Worm (Caenorhabditis elegans) whole organism, young adult: ENCODE measurements around the gene srt-20.
"Not testable (repeated sequence)": the region's sequence is repeated elsewhere in the genome, so short reads cannot be mapped to it uniquely, and the experiment has no call there.

Experiments used
- F49E8.2 ChIP-seq: sonication (generic microtip); optimal IDR thresholded peaks from 3 replicates; lab custom pipeline; 2017; ENCODE audit warnings: missing genetic modification characterization, mild to moderate bottlenecking, missing compliant biosample characterization, antibody characterized with exemption, moderate library complexity; ENCODE audit not compliant: insufficient read depth
- T07F8.4 ChIP-seq: sonication (generic microtip); optimal IDR thresholded peaks from 2 replicates; lab custom pipeline; 2016; ENCODE audit warnings: mild to moderate bottlenecking, missing genetic modification characterization, moderate library complexity, missing compliant biosample characterization
- Y67H2A.10 ChIP-seq: fragments of 200-800 bp; sonication (Bioruptor generic); conservative IDR thresholded peaks from 2 replicates; pipeline ENCODE4 v1.3.6; 2022; ENCODE audit warnings: missing genetic modification reagents, missing genetic modification characterization, missing compliant biosample characterization
- ZK185.1 ChIP-seq: sonication (generic microtip); optimal IDR thresholded peaks from 2 replicates; lab custom pipeline; 2016; ENCODE audit warnings: mild to moderate bottlenecking, missing genetic modification characterization, missing compliant biosample characterization; ENCODE audit not compliant: poor library complexity, severe bottlenecking
- ama-1 ChIP-seq, 3 experiments: fragments of 150-350 bp in 1 of 3; sonication (generic microtip) in 2 of 3; optimal IDR thresholded peaks; 2 replicates each; lab custom pipeline; 2014 to 2018; ENCODE audit warnings: missing biosample characterization in 2 of 3, missing genetic modification characterization in 2 of 3, missing genetic modification reagents in 2 of 3
- ceh-58 ChIP-seq: fragments of 200-800 bp; sonication (Bioruptor generic); IDR thresholded peaks from 2 replicates; pipeline ENCODE4 v1.3.6; 2022; ENCODE audit warnings: missing genetic modification characterization, missing compliant biosample characterization
- ceh-79 ChIP-seq: sonication (generic microtip); optimal IDR thresholded peaks from 2 replicates; lab custom pipeline; 2017; ENCODE audit warnings: mild to moderate bottlenecking, missing genetic modification characterization, missing compliant biosample characterization
- him-1 ChIP-seq: sonication (generic microtip); optimal IDR thresholded peaks from 2 replicates; lab custom pipeline; 2016; ENCODE audit warnings: missing genotype, missing genetic modification reagents, missing genetic modification characterization, missing compliant biosample characterization
- lsl-1 ChIP-seq: fragments of 200-800 bp; sonication (Bioruptor generic); optimal IDR thresholded peaks from 2 replicates; lab custom pipeline; 2018; ENCODE audit warnings: mild to moderate bottlenecking, missing genetic modification characterization, moderate library complexity, missing compliant biosample characterization
- nhr-120 ChIP-seq: fragments of 200-800 bp; sonication (Bioruptor generic); IDR thresholded peaks from 2 replicates; pipeline ENCODE4 v1.3.6; 2022; ENCODE audit warnings: missing genetic modification characterization, missing compliant biosample characterization
- pha-4 ChIP-seq: fragments of 150-350 bp; sonication (generic microtip); optimal IDR thresholded peaks from 2 replicates; lab custom pipeline; 2014; ENCODE audit warnings: missing biosample characterization, missing genetic modification reagents, missing genetic modification characterization
- rec-8 ChIP-seq, 2 experiments: sonication (generic microtip); optimal IDR thresholded peaks; 2 replicates each; lab custom pipeline; 2016; ENCODE audit warnings: mild to moderate bottlenecking in 2 of 2, missing genetic modification characterization in 2 of 2, missing genetic modification reagents in 2 of 2, missing genotype in 2 of 2, missing biosample characterization in 1 of 2, missing compliant biosample characterization in 1 of 2, moderate library complexity in 1 of 2
- snpc-4 ChIP-seq, 5 experiments: fragments of 150-350 bp in 1 of 5; sonication (generic microtip) in 4 of 5; optimal IDR thresholded peaks; 2 replicates each; lab custom pipeline; 2014 to 2018; ENCODE audit warnings: missing genetic modification characterization in 5 of 5, missing biosample characterization in 3 of 5, antibody characterized with exemption in 2 of 5, mild to moderate bottlenecking in 2 of 5, missing compliant biosample characterization in 2 of 5, missing genotype in 2 of 5, moderate library complexity in 2 of 5, missing genetic modification reagents in 1 of 5
- unc-62 ChIP-seq: fragments of 150-350 bp; optimal IDR thresholded peaks from 2 replicates; lab custom pipeline; 2014; ENCODE audit warnings: missing biosample characterization, missing genetic modification reagents, missing genetic modification characterization

ce11 chrV:4281699-4282098 is 3.1 kb upstream of the srt-20 start, which contains the start of gene srt-37:
- not testable (repeated sequence) for TF ChIP-seq ceh-79; lsl-1; unc-62; F49E8.2 (tag; lab: Kevin White, UChicago); ama-1 (optimal IDR thresholded peaks at IDR 0.05; lab: Kevin White, UChicago); ama-1 (GFP tag; optimal IDR thresholded peaks at IDR 0.05; lab: Kevin White, UChicago); snpc-4 (GFP tag; optimal IDR thresholded peaks at IDR 0.05; lab: Kevin White, UChicago); snpc-4 (tag; optimal IDR thresholded peaks at IDR 0.05; lab: Kevin White, UChicago); T07F8.4; pha-4 (tag; lab: Kevin White, UChicago); ceh-58 (GFP tag; lab: Robert Waterston, UW); ZK185.1 (tag; lab: Kevin White, UChicago); nhr-120; him-1 (tag; lab: Kevin White, UChicago); rec-8 (tag; optimal IDR thresholded peaks at IDR 0.05; lab: Kevin White, UChicago); Y67H2A.10
